Fruit fly (Drosophila melanogaster) S2 (cell line): Measurements from ENCODE around the gene Ac76E.

Experiments
- CG8478 ChIP-seq: fragments of >200 bp; optimal IDR thresholded peaks from 2 replicates; lab custom pipeline; 2018
- CTCF ChIP-seq, 2 experiments: fragments of >200 bp; optimal IDR thresholded peaks; 2 replicates each; lab custom pipeline; 2018

- TF ChIP-seq CG8478 (lab: Kevin White, UChicago) (no peak), CTCF (optimal IDR thresholded peaks at IDR 0.05; lab: Kevin White, UChicago) (no peak)
Measured at dm6 chr3L:19896280-19896891, 42.7 kb upstream of the Ac76E start.
